Worm (Caenorhabditis elegans) whole organism, young adult: ENCODE measurements around the gene F09B9.4.

ENCODE experiments used
- B0035.1 ChIP-seq: sonication (generic microtip); optimal IDR thresholded peaks from 2 replicates; lab custom pipeline; 2016; ENCODE audit warnings: missing genetic modification characterization, mild to moderate bottlenecking, missing compliant biosample characterization, missing genotype, missing genetic modification reagents
- C17E4.6 ChIP-seq: fragments of 200-800 bp; sonication (Bioruptor generic); IDR thresholded peaks from 2 replicates; pipeline ENCODE4 v1.3.6; 2022; ENCODE audit warnings: missing genetic modification reagents, missing genetic modification characterization, missing compliant biosample characterization
- F10E7.11 ChIP-seq: sonication (generic microtip); optimal IDR thresholded peaks from 2 replicates; lab custom pipeline; 2017; ENCODE audit warnings: mild to moderate bottlenecking, missing genetic modification characterization, moderate library complexity, missing compliant biosample characterization
- F23B12.7 ChIP-seq: sonication (generic microtip); optimal IDR thresholded peaks from 2 replicates; lab custom pipeline; 2017; ENCODE audit warnings: missing genetic modification characterization, mild to moderate bottlenecking, missing compliant biosample characterization, antibody characterized with exemption, moderate library complexity; ENCODE audit not compliant: insufficient read depth
- F52B5.7 ChIP-seq: sonication (generic microtip); optimal IDR thresholded peaks from 2 replicates; lab custom pipeline; 2016; ENCODE audit warnings: mild to moderate bottlenecking, missing genetic modification characterization, missing compliant biosample characterization
- F57C9.4 ChIP-seq: sonication (generic microtip); optimal IDR thresholded peaks from 2 replicates; lab custom pipeline; 2017; ENCODE audit warnings: mild to moderate bottlenecking, missing genetic modification characterization, missing compliant biosample characterization
- T07F8.4 ChIP-seq: sonication (generic microtip); optimal IDR thresholded peaks from 2 replicates; lab custom pipeline; 2016; ENCODE audit warnings: mild to moderate bottlenecking, missing genetic modification characterization, moderate library complexity, missing compliant biosample characterization
- ama-1 ChIP-seq, 3 experiments: fragments of 150-350 bp in 1 of 3; sonication (generic microtip) in 2 of 3; optimal IDR thresholded peaks; 2 replicates each; lab custom pipeline; 2014 to 2018; ENCODE audit warnings: missing biosample characterization in 2 of 3, missing genetic modification characterization in 2 of 3, missing genetic modification reagents in 2 of 3
- aptf-2 ChIP-seq: fragments of 200-800 bp; sonication (Bioruptor generic); conservative IDR thresholded peaks from 2 replicates; pipeline ENCODE4 v1.3.6; 2022; ENCODE audit warnings: missing genetic modification reagents, missing genetic modification characterization, missing compliant biosample characterization
- atf-7 ChIP-seq: sonication (generic microtip); optimal IDR thresholded peaks from 2 replicates; lab custom pipeline; 2017; ENCODE audit warnings: mild to moderate bottlenecking, missing genetic modification characterization, missing compliant biosample characterization
- athp-1 ChIP-seq: sonication (generic microtip); optimal IDR thresholded peaks from 2 replicates; lab custom pipeline; 2017; ENCODE audit warnings: mild to moderate bottlenecking, missing genetic modification characterization, missing compliant biosample characterization
- attf-5 ChIP-seq: fragments of 200-800 bp; sonication (Bioruptor generic); optimal IDR thresholded peaks from 2 replicates; lab custom pipeline; 2018; ENCODE audit warnings: mild to moderate bottlenecking, missing genetic modification characterization, missing compliant biosample characterization
- bed-2 ChIP-seq: fragments of 200-800 bp; sonication (Bioruptor generic); IDR thresholded peaks from 2 replicates; pipeline ENCODE4 v1.3.6; 2022; ENCODE audit warnings: missing genetic modification reagents, missing genetic modification characterization, missing compliant biosample characterization
- cebp-2 ChIP-seq: fragments of 200-800 bp; sonication (Bioruptor generic); IDR thresholded peaks from 2 replicates; pipeline ENCODE4 v1.3.6; 2022; ENCODE audit warnings: missing genetic modification characterization, missing compliant biosample characterization
- ceh-40 ChIP-seq: fragments of 200-800 bp; sonication (Bioruptor generic); IDR thresholded peaks from 2 replicates; pipeline ENCODE4 v1.3.6; 2022; ENCODE audit warnings: missing genetic modification characterization, missing compliant biosample characterization
- ceh-58 ChIP-seq: fragments of 200-800 bp; sonication (Bioruptor generic); IDR thresholded peaks from 2 replicates; pipeline ENCODE4 v1.3.6; 2022; ENCODE audit warnings: missing genetic modification characterization, missing compliant biosample characterization
- ceh-79 ChIP-seq: sonication (generic microtip); optimal IDR thresholded peaks from 2 replicates; lab custom pipeline; 2017; ENCODE audit warnings: mild to moderate bottlenecking, missing genetic modification characterization, missing compliant biosample characterization
- ceh-91 ChIP-seq: fragments of 200-800 bp; sonication (Bioruptor generic); IDR thresholded peaks from 2 replicates; pipeline ENCODE4 v1.3.6; 2022; ENCODE audit warnings: missing genetic modification reagents, missing genetic modification characterization, missing compliant biosample characterization
- dox-1 ChIP-seq: fragments of 200-800 bp; sonication (Bioruptor generic); IDR thresholded peaks from 2 replicates; pipeline ENCODE4 v1.3.6; 2022; ENCODE audit warnings: missing genetic modification reagents, missing genetic modification characterization, missing compliant biosample characterization
- egrh-3 ChIP-seq: fragments of 200-800 bp; sonication (Bioruptor generic); IDR thresholded peaks from 2 replicates; pipeline ENCODE4 v1.3.6; 2022; ENCODE audit warnings: missing genetic modification reagents, missing genetic modification characterization, missing compliant biosample characterization
- fkh-3 ChIP-seq: sonication (generic microtip); optimal IDR thresholded peaks from 2 replicates; lab custom pipeline; 2016; ENCODE audit warnings: mild to moderate bottlenecking, missing genetic modification characterization, missing compliant biosample characterization
- gei-17 ChIP-seq: fragments of 200-800 bp; sonication (Bioruptor generic); optimal IDR thresholded peaks from 2 replicates; lab custom pipeline; 2018; ENCODE audit warnings: mild to moderate bottlenecking, missing genetic modification characterization, missing compliant biosample characterization
- him-1 ChIP-seq: sonication (generic microtip); optimal IDR thresholded peaks from 2 replicates; lab custom pipeline; 2016; ENCODE audit warnings: missing genotype, missing genetic modification reagents, missing genetic modification characterization, missing compliant biosample characterization
- hlh-12 ChIP-seq: sonication (generic microtip); optimal IDR thresholded peaks from 2 replicates; lab custom pipeline; 2016; ENCODE audit warnings: missing genetic modification characterization, missing compliant biosample characterization
- lag-1 ChIP-seq: fragments of 200-800 bp; sonication (Bioruptor generic); IDR thresholded peaks from 2 replicates; pipeline ENCODE4 v1.3.6; 2022; ENCODE audit warnings: missing genetic modification reagents, missing genetic modification characterization, missing compliant biosample characterization
- let-526 ChIP-seq: fragments of 200-800 bp; sonication (Bioruptor generic); IDR thresholded peaks from 2 replicates; pipeline ENCODE4 v1.3.6; 2022; ENCODE audit warnings: missing genetic modification reagents, missing genetic modification characterization, missing compliant biosample characterization
- lin-40 ChIP-seq: sonication (generic microtip); optimal IDR thresholded peaks from 2 replicates; lab custom pipeline; 2016; ENCODE audit warnings: missing genetic modification characterization, mild to moderate bottlenecking, missing compliant biosample characterization, missing genotype, missing genetic modification reagents
- mcd-1 ChIP-seq: fragments of 200-800 bp; sonication (Bioruptor generic); IDR thresholded peaks from 2 replicates; pipeline ENCODE4 v1.3.6; 2022; ENCODE audit warnings: missing genetic modification reagents, missing genetic modification characterization, missing compliant biosample characterization
- mxl-1 ChIP-seq: sonication (generic microtip); optimal IDR thresholded peaks from 2 replicates; lab custom pipeline; 2016; ENCODE audit warnings: missing genetic modification characterization, missing compliant biosample characterization
- nfyb-1 ChIP-seq: fragments of 200-800 bp; sonication (Bioruptor generic); IDR thresholded peaks from 2 replicates; pipeline ENCODE4 v1.3.6; 2022; ENCODE audit warnings: missing genetic modification reagents, missing genetic modification characterization, missing compliant biosample characterization
- nhr-120 ChIP-seq: fragments of 200-800 bp; sonication (Bioruptor generic); IDR thresholded peaks from 2 replicates; pipeline ENCODE4 v1.3.6; 2022; ENCODE audit warnings: missing genetic modification characterization, missing compliant biosample characterization
- rec-8 ChIP-seq, 2 experiments: sonication (generic microtip); optimal IDR thresholded peaks; 2 replicates each; lab custom pipeline; 2016; ENCODE audit warnings: mild to moderate bottlenecking in 2 of 2, missing genetic modification characterization in 2 of 2, missing genetic modification reagents in 2 of 2, missing genotype in 2 of 2, missing biosample characterization in 1 of 2, missing compliant biosample characterization in 1 of 2, moderate library complexity in 1 of 2
- rpc-1 ChIP-seq, 2 experiments: fragments of 150-350 bp in 1 of 2; sonication (generic microtip) in 1 of 2; optimal IDR thresholded peaks; 2 replicates each; lab custom pipeline; 2014 to 2018; ENCODE audit warnings: missing biosample characterization in 1 of 2, missing genetic modification characterization in 1 of 2, missing genetic modification reagents in 1 of 2, missing genotype in 1 of 2
- sdz-38 ChIP-seq: sonication (generic microtip); optimal IDR thresholded peaks from 2 replicates; lab custom pipeline; 2016; ENCODE audit warnings: missing genotype, missing genetic modification characterization, missing compliant biosample characterization
- snpc-3.4 ChIP-seq: sonication (generic microtip); optimal IDR thresholded peaks from 2 replicates; lab custom pipeline; 2017; ENCODE audit warnings: missing genetic modification characterization, mild to moderate bottlenecking, missing compliant biosample characterization, antibody characterized with exemption, moderate library complexity, missing genotype, missing genetic modification reagents
- snpc-4 ChIP-seq, 5 experiments: fragments of 150-350 bp in 1 of 5; sonication (generic microtip) in 4 of 5; optimal IDR thresholded peaks; 2 replicates each; lab custom pipeline; 2014 to 2018; ENCODE audit warnings: missing genetic modification characterization in 5 of 5, missing biosample characterization in 3 of 5, antibody characterized with exemption in 2 of 5, mild to moderate bottlenecking in 2 of 5, missing compliant biosample characterization in 2 of 5, missing genotype in 2 of 5, moderate library complexity in 2 of 5, missing genetic modification reagents in 1 of 5
- somi-1 ChIP-seq: fragments of 200-800 bp; sonication (Bioruptor generic); optimal IDR thresholded peaks from 2 replicates; lab custom pipeline; 2018; ENCODE audit warnings: mild to moderate bottlenecking, missing genetic modification characterization, missing compliant biosample characterization
- tlf-1 ChIP-seq: fragments of 200-800 bp; sonication (Bioruptor generic); optimal IDR thresholded peaks from 2 replicates; lab custom pipeline; 2018; ENCODE audit warnings: mild to moderate bottlenecking, missing genetic modification characterization, missing compliant biosample characterization
- xnd-1 ChIP-seq: sonication (generic microtip); optimal IDR thresholded peaks from 2 replicates; lab custom pipeline; 2016; ENCODE audit warnings: missing genotype, missing genetic modification reagents, missing genetic modification characterization, missing compliant biosample characterization
- zim-3 ChIP-seq: sonication (generic microtip); optimal IDR thresholded peaks from 2 replicates; lab custom pipeline; 2017; ENCODE audit warnings: mild to moderate bottlenecking, missing genetic modification characterization, moderate library complexity, missing compliant biosample characterization
- ztf-18 ChIP-seq: sonication (generic microtip); optimal IDR thresholded peaks from 2 replicates; lab custom pipeline; 2016; ENCODE audit warnings: missing genotype, mild to moderate bottlenecking, missing genetic modification characterization, missing compliant biosample characterization
- ztf-22 ChIP-seq: fragments of 200-800 bp; sonication (Bioruptor generic); optimal IDR thresholded peaks from 2 replicates; lab custom pipeline; 2018; ENCODE audit warnings: mild to moderate bottlenecking, missing genetic modification characterization, moderate library complexity, missing compliant biosample characterization
- ztf-6 ChIP-seq: fragments of 200-800 bp; sonication (Bioruptor generic); IDR thresholded peaks from 2 replicates; pipeline ENCODE4 v1.3.6; 2022; ENCODE audit warnings: missing genetic modification reagents, missing genetic modification characterization, missing compliant biosample characterization

Gene F09B9.4

ce11 chrX:10133082-10133481 lies 27.3 kb upstream of the F09B9.4 start, which contains the start of gene unc-58:
Gene unc-58 (minus strand): TSS chrX:10133182.
- TF ChIP-seq B0035.1 (tag; lab: Kevin White, UChicago) = no peak
- TF ChIP-seq, all 124 proteins: peak for 0

ce11 chrX:10138494-10138893 lies 21.9 kb upstream of the F09B9.4 start, which contains the start of gene moc-1:
Gene moc-1 (minus strand): TSS chrX:10138620.
- TF ChIP-seq F23B12.7 (no peak), ceh-40 (GFP tag; lab: Robert Waterston, UW) (no peak), ama-1 (optimal IDR thresholded peaks at IDR 0.05; lab: Kevin White, UChicago) (no peak), ama-1 (GFP tag; optimal IDR thresholded peaks at IDR 0.05; lab: Kevin White, UChicago) (no peak), attf-5 (GFP tag; lab: Kevin White, UChicago) (no peak), C17E4.6 (GFP tag; lab: Robert Waterston, UW) (no peak), somi-1 (GFP tag; lab: Kevin White, UChicago) (no peak), gei-17 (no peak), athp-1 (tag; lab: Kevin White, UChicago) (no peak), ztf-6 (GFP tag; lab: Robert Waterston, UW) (no peak), cebp-2 (GFP tag; lab: Robert Waterston, UW) (no peak), F52B5.7 (tag; lab: Kevin White, UChicago) (no peak), nfyb-1 (GFP tag; lab: Robert Waterston, UW) (no peak), aptf-2 (GFP tag; lab: Robert Waterston, UW) (no peak), rec-8 (tag; optimal IDR thresholded peaks at IDR 0.05; lab: Kevin White, UChicago) (no peak), ztf-18 (tag; lab: Kevin White, UChicago) (no peak)

ce11 chrX:10141264-10141663 lies 19.2 kb upstream of the F09B9.4 start:
- TF ChIP-seq mxl-1 (tag; lab: Kevin White, UChicago) = no peak
- no peak for TF ChIP-seq sdz-38 (tag; lab: Kevin White, UChicago)
- TF ChIP-seq F10E7.11 (tag; lab: Kevin White, UChicago) = no peak
- no peak for TF ChIP-seq lag-1 (GFP tag; lab: Robert Waterston, UW)
- TF ChIP-seq ceh-91 (GFP tag; lab: Robert Waterston, UW) = no peak
- no peak for TF ChIP-seq hlh-12 (tag; lab: Kevin White, UChicago)
- no peak for TF ChIP-seq ztf-6 (GFP tag; lab: Robert Waterston, UW)
- no peak for TF ChIP-seq rec-8 (tag; optimal IDR thresholded peaks at IDR 0.05; lab: Kevin White, UChicago)
- TF ChIP-seq dox-1 (GFP tag; lab: Robert Waterston, UW) = no peak
- TF ChIP-seq F57C9.4 = no peak

- TF ChIP-seq ztf-22 (GFP tag; lab: Kevin White, UChicago) (peak; percentile 67), T07F8.4 (tag; lab: Kevin White, UChicago) (no peak), rpc-1 (optimal IDR thresholded peaks at IDR 0.05; lab: Kevin White, UChicago) (no peak), rpc-1 (tag; optimal IDR thresholded peaks at IDR 0.05; lab: Kevin White, UChicago) (no peak), xnd-1 (no peak), snpc-3.4 (tag; lab: Kevin White, UChicago) (no peak), ceh-79 (tag; lab: Kevin White, UChicago) (no peak), snpc-4 (GFP tag; optimal IDR thresholded peaks at IDR 0.05; lab: Kevin White, UChicago) (no peak), snpc-4 (tag; optimal IDR thresholded peaks at IDR 0.05; lab: Kevin White, UChicago) (peak in 1 of 4 experiments; percentile 32), tlf-1 (GFP tag; lab: Kevin White, UChicago) (peak; percentile 8), F23B12.7 (no peak), him-1 (no peak), egrh-3 (GFP tag; lab: Robert Waterston, UW) (no peak), dox-1 (GFP tag; lab: Robert Waterston, UW) (0 out of 2 replicates have a peak, but pooled peaks have one; percentile 24), lin-40 (tag; lab: Kevin White, UChicago) (peak; percentile 20), bed-2 (GFP tag; lab: Robert Waterston, UW) (no peak), zim-3 (tag; lab: Kevin White, UChicago) (no peak), mcd-1 (GFP tag; lab: Robert Waterston, UW) (peak; percentile 13; the same call in 1 of the 2 replicates), let-526 (no peak), nhr-120 (GFP tag; lab: Robert Waterston, UW) (no peak), atf-7 (tag; lab: Kevin White, UChicago) (peak; percentile 57), ceh-58 (GFP tag; lab: Robert Waterston, UW) (no peak), fkh-3 (tag; lab: Kevin White, UChicago) (no peak)
Measured at ce11 chrX:10141963-10142431, 18.4 kb upstream of the F09B9.4 start, which contains the start of gene oac-14. Gene oac-14 (minus strand): TSS chrX:10142013.
